Worm (Caenorhabditis elegans) whole organism, late embryonic: ENCODE measurements around the gene oac-4.

Experiments
- C38D4.7 ChIP-seq: fragments of 200-800 bp; sonication (Bioruptor generic); optimal IDR thresholded peaks from 2 replicates; lab custom pipeline; 2018; ENCODE audit warnings: mild to moderate bottlenecking, missing genetic modification characterization, moderate library complexity, missing compliant biosample characterization
- F13H6.1 ChIP-seq: sonication (generic microtip); optimal IDR thresholded peaks from 2 replicates; lab custom pipeline; 2016; ENCODE audit warnings: missing genetic modification characterization, missing compliant biosample characterization
- Y22D7AL.16 ChIP-seq: sonication (generic microtip); optimal IDR thresholded peaks from 2 replicates; lab custom pipeline; 2016; ENCODE audit warnings: missing genetic modification characterization, missing compliant biosample characterization
- ahr-1 ChIP-seq: sonication (generic microtip); optimal IDR thresholded peaks from 2 replicates; lab custom pipeline; 2016; ENCODE audit warnings: missing genetic modification characterization, missing compliant biosample characterization
- ceh-14 ChIP-seq: sonication (generic microtip); optimal IDR thresholded peaks from 2 replicates; lab custom pipeline; 2016; ENCODE audit warnings: missing genotype, missing genetic modification characterization, missing compliant biosample characterization
- ceh-18 ChIP-seq: sonication (generic microtip); optimal IDR thresholded peaks from 2 replicates; lab custom pipeline; 2016; ENCODE audit warnings: missing genetic modification characterization, missing compliant biosample characterization
- ceh-2 ChIP-seq: sonication (generic microtip); optimal IDR thresholded peaks from 2 replicates; lab custom pipeline; 2016; ENCODE audit warnings: missing genotype, missing genetic modification characterization, missing compliant biosample characterization
- ceh-45 ChIP-seq: fragments of 200-800 bp; sonication (Bioruptor generic); IDR thresholded peaks from 2 replicates; pipeline ENCODE4 v1.3.6; 2022; ENCODE audit warnings: missing genetic modification reagents, missing genetic modification characterization, missing compliant biosample characterization
- ceh-6 ChIP-seq: fragments of 200-800 bp; sonication (Bioruptor generic); optimal IDR thresholded peaks from 2 replicates; lab custom pipeline; 2018; ENCODE audit warnings: mild to moderate bottlenecking, missing genetic modification characterization, missing compliant biosample characterization
- ceh-9 ChIP-seq: sonication (generic microtip); optimal IDR thresholded peaks from 2 replicates; lab custom pipeline; 2016; ENCODE audit warnings: mild to moderate bottlenecking, missing genetic modification characterization, inconsistent platforms, missing compliant biosample characterization
- che-1 ChIP-seq: sonication (generic microtip); optimal IDR thresholded peaks from 2 replicates; lab custom pipeline; 2016; ENCODE audit warnings: mild to moderate bottlenecking, missing genetic modification characterization, missing compliant biosample characterization
- dve-1 ChIP-seq: sonication (generic microtip); optimal IDR thresholded peaks from 2 replicates; lab custom pipeline; 2017; ENCODE audit warnings: antibody characterized with exemption, mild to moderate bottlenecking, missing genetic modification characterization, missing compliant biosample characterization
- elt-2 ChIP-seq: sonication (generic microtip); optimal IDR thresholded peaks from 2 replicates; lab custom pipeline; 2016; ENCODE audit warnings: missing genetic modification reagents, missing genetic modification characterization, missing compliant biosample characterization
- elt-4 ChIP-seq: sonication (generic microtip); optimal IDR thresholded peaks from 2 replicates; lab custom pipeline; 2016; ENCODE audit warnings: missing genetic modification characterization, missing compliant biosample characterization
- ets-4 ChIP-seq: sonication (generic microtip); optimal IDR thresholded peaks from 2 replicates; lab custom pipeline; 2016; ENCODE audit warnings: missing genetic modification characterization, missing compliant biosample characterization
- fax-1 ChIP-seq: sonication (generic microtip); optimal IDR thresholded peaks from 2 replicates; lab custom pipeline; 2016; ENCODE audit warnings: missing genotype, missing genetic modification characterization, missing compliant biosample characterization
- fkh-10 ChIP-seq: fragments of 150-350 bp; optimal IDR thresholded peaks from 2 replicates; lab custom pipeline; 2014; ENCODE audit warnings: missing biosample characterization, missing genetic modification reagents, missing genetic modification characterization
- gmeb-2 ChIP-seq: sonication (generic microtip); optimal IDR thresholded peaks from 2 replicates; lab custom pipeline; 2016; ENCODE audit warnings: missing genetic modification characterization, inconsistent platforms, missing compliant biosample characterization
- hlh-15 ChIP-seq: sonication (generic microtip); optimal IDR thresholded peaks from 2 replicates; lab custom pipeline; 2016; ENCODE audit warnings: missing genetic modification characterization, missing compliant biosample characterization
- mec-3 ChIP-seq: sonication (generic microtip); optimal IDR thresholded peaks from 2 replicates; lab custom pipeline; 2016; ENCODE audit warnings: borderline replicate concordance, missing genetic modification characterization, missing compliant biosample characterization
- nhr-11 ChIP-seq: fragments of 150-350 bp; optimal IDR thresholded peaks from 2 replicates; lab custom pipeline; 2014; ENCODE audit warnings: missing biosample characterization, missing genetic modification characterization
- nhr-232 ChIP-seq: sonication (generic microtip); optimal IDR thresholded peaks from 2 replicates; lab custom pipeline; 2016; ENCODE audit warnings: missing genetic modification characterization, missing compliant biosample characterization
- odd-2 ChIP-seq: sonication (generic microtip); optimal IDR thresholded peaks from 2 replicates; lab custom pipeline; 2017; ENCODE audit warnings: antibody characterized with exemption, mild to moderate bottlenecking, missing genetic modification characterization, missing compliant biosample characterization
- pag-3 ChIP-seq: sonication (generic microtip); optimal IDR thresholded peaks from 2 replicates; lab custom pipeline; 2016; ENCODE audit warnings: missing compliant biosample characterization, missing genetic modification characterization, borderline replicate concordance
- pax-1 ChIP-seq: fragments of 150-350 bp; optimal IDR thresholded peaks from 2 replicates; lab custom pipeline; 2014; ENCODE audit warnings: missing biosample characterization, missing genetic modification characterization
- pha-2 ChIP-seq: sonication (generic microtip); optimal IDR thresholded peaks from 2 replicates; lab custom pipeline; 2017; ENCODE audit warnings: mild to moderate bottlenecking, missing genetic modification characterization, missing compliant biosample characterization
- ref-2 ChIP-seq: sonication (generic microtip); optimal IDR thresholded peaks from 2 replicates; lab custom pipeline; 2016; ENCODE audit warnings: missing genetic modification characterization, missing compliant biosample characterization
- sox-4 ChIP-seq: sonication (generic microtip); optimal IDR thresholded peaks from 2 replicates; lab custom pipeline; 2017; ENCODE audit warnings: mild to moderate bottlenecking, missing genetic modification characterization, inconsistent platforms, missing compliant biosample characterization
- tbx-2 ChIP-seq: sonication (generic microtip); optimal IDR thresholded peaks from 2 replicates; lab custom pipeline; 2016; ENCODE audit warnings: missing genetic modification characterization, missing compliant biosample characterization
- tbx-7 ChIP-seq: sonication (generic microtip); optimal IDR thresholded peaks from 2 replicates; lab custom pipeline; 2016; ENCODE audit warnings: missing genotype, missing genetic modification characterization, missing compliant biosample characterization
- ttx-3 ChIP-seq: sonication (generic microtip); optimal IDR thresholded peaks from 2 replicates; lab custom pipeline; 2016; ENCODE audit warnings: missing genetic modification reagents, missing genetic modification characterization, missing compliant biosample characterization
- unc-3 ChIP-seq, 2 experiments: fragments of 200-800 bp in 1 of 2; sonication (Bioruptor generic) in 1 of 2; sonication (generic microtip) in 1 of 2; conservative IDR thresholded peaks in 1 of 2; optimal IDR thresholded peaks in 1 of 2; 2 replicates each; pipeline versions ENCODE4 v1.3.6 to Lab custom; 2016 to 2022; ENCODE audit warnings: missing compliant biosample characterization in 2 of 2, missing genetic modification characterization in 2 of 2, missing genetic modification reagents in 1 of 2
- unc-55 ChIP-seq: sonication (generic microtip); optimal IDR thresholded peaks from 2 replicates; lab custom pipeline; 2017; ENCODE audit warnings: missing biosample characterization, missing genetic modification reagents, missing genetic modification characterization
- ztf-16 ChIP-seq: sonication (generic microtip); optimal IDR thresholded peaks from 2 replicates; lab custom pipeline; 2017; ENCODE audit warnings: missing genetic modification characterization, missing compliant biosample characterization

Gene oac-4

ce11 chrII:3846028-3846427, 10.2 kb upstream of the oac-4 start, which contains the start of gene C17A2.2:
TSS of gene C17A2.2 (plus strand) at chrII:3846328.
- no peak for TF ChIP-seq mec-3 (tag; lab: Kevin White, UChicago)
- TF ChIP-seq, all 69 proteins: peak for 0

ce11 chrII:3843305-3843704, 7.5 kb upstream of the oac-4 start, which contains the start of the genes C17A2.7 and C17A2.3:
TSS of gene C17A2.7 (minus strand) at chrII:3843405.
TSS of gene C17A2.3 (plus strand) at chrII:3843609.
- TF ChIP-seq nhr-232 (no peak), unc-3 (GFP tag; conservative IDR thresholded peaks at IDR 0.05; lab: Robert Waterston, UW) (no peak), unc-3 (tag; optimal IDR thresholded peaks at IDR 0.05; lab: Kevin White, UChicago) (no peak), tbx-2 (tag; lab: Kevin White, UChicago) (no peak), hlh-15 (tag; lab: Kevin White, UChicago) (no peak), sox-4 (tag; lab: Kevin White, UChicago) (no peak), elt-2 (no peak)

- no peak for TF ChIP-seq F13H6.1 (tag; lab: Kevin White, UChicago)
- no peak for TF ChIP-seq ets-4 (tag; lab: Kevin White, UChicago)
- TF ChIP-seq pag-3 (tag; lab: Kevin White, UChicago): no peak
- no peak for TF ChIP-seq dve-1
- no peak for TF ChIP-seq ttx-3
- no peak for TF ChIP-seq ceh-18 (tag; lab: Kevin White, UChicago)
- no peak for TF ChIP-seq ceh-45 (GFP tag; lab: Robert Waterston, UW)
- no peak for TF ChIP-seq odd-2 (tag; lab: Kevin White, UChicago)
Observed at ce11 chrII:3839562-3839961, 3.7 kb upstream of the oac-4 start, which contains the start of gene C17A2.4. TSS of gene C17A2.4 (plus strand) at chrII:3839862.

ce11 chrII:3832383-3832782, 3.4 kb downstream of the oac-4 start, which contains the start of gene F54D10.9:
TSS of gene F54D10.9 (minus strand) at chrII:3832483.
- no peak for TF ChIP-seq pha-2 (tag; lab: Kevin White, UChicago)
- TF ChIP-seq fkh-10: no peak
- no peak for TF ChIP-seq ceh-14 (tag; lab: Kevin White, UChicago)
- no peak for TF ChIP-seq nhr-11 (tag; lab: Kevin White, UChicago)
- no peak for TF ChIP-seq gmeb-2
- no peak for TF ChIP-seq Y22D7AL.16 (tag; lab: Kevin White, UChicago)
- no peak for TF ChIP-seq ref-2 (tag; lab: Kevin White, UChicago)
- no peak for TF ChIP-seq pax-1 (tag; lab: Kevin White, UChicago)
- TF ChIP-seq C38D4.7: no peak
- no peak for TF ChIP-seq che-1
- TF ChIP-seq ceh-6: no peak
- TF ChIP-seq F13H6.1 (tag; lab: Kevin White, UChicago): no peak
- TF ChIP-seq nhr-232: no peak
- no peak for TF ChIP-seq ztf-16
- no peak for TF ChIP-seq elt-4 (tag; lab: Kevin White, UChicago)
- TF ChIP-seq fax-1 (tag; lab: Kevin White, UChicago): no peak
- TF ChIP-seq unc-55 (GFP tag; lab: Kevin White, UChicago): no peak
- no peak for TF ChIP-seq ceh-9 (tag; lab: Kevin White, UChicago)
- TF ChIP-seq ahr-1 (tag; lab: Kevin White, UChicago): no peak
- no peak for TF ChIP-seq ceh-2

- TF ChIP-seq ahr-1 (tag; lab: Kevin White, UChicago) (no peak), tbx-7 (tag; lab: Kevin White, UChicago) (no peak)
Observed at ce11 chrII:3829623-3830022, 6.2 kb downstream of the oac-4 start.
